Worm (Caenorhabditis elegans) whole organism, L4 larva: ENCODE data around the gene clec-164.

Experiments
- dve-1 ChIP-seq: sonication (generic microtip); optimal IDR thresholded peaks from 2 replicates; lab custom pipeline; 2017; ENCODE audit warnings: antibody characterized with exemption, mild to moderate bottlenecking, missing genetic modification characterization, missing compliant biosample characterization; ENCODE audit not compliant: insufficient read depth
- vab-7 ChIP-seq: fragments of 200-800 bp; sonication (Bioruptor generic); IDR thresholded peaks from 2 replicates; pipeline ENCODE4 v1.3.6; 2022; ENCODE audit warnings: missing genetic modification reagents, missing genetic modification characterization, missing compliant biosample characterization

DNA sequence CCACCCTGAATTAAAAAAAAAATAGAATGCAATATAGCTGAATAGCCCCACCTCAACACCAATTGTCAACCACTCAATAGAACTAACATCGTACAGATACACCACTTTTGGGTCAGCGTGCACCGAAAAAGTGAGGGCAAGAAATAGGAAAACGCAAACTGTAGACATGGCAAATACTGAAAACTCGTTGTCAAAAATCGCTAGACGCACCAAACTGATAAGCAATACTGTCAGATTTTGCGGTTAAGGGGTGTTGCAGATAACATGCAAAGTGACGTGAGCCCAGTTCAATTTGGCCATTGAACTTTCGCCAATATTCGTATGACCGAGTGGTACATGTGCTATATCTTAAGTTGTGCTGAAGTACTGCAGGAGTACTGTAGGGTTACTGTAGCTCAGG lies 43.1 kb upstream of the clec-164 start, which contains the start of gene K11H12.3:
- TF ChIP-seq dve-1 (tag; lab: Kevin White, UChicago) (no peak), vab-7 (no peak)
